Worm (Caenorhabditis elegans): Measurements from ENCODE around the gene F45D3.2.
A peak's percentile ranks its signal among the peaks of the same experiment; 100 is the strongest.

The F45D3.2 gene

ce11 chrV:12536409-12537038, 4.3 kb upstream of the F45D3.2 start:
- TF ChIP-seq sma-3 (GFP tag; optimal IDR thresholded peaks at IDR 0.05) (peak; percentile 8), mab-5 (tag; optimal IDR thresholded peaks at IDR 0.05) (no peak), C34F6.9 (tag; optimal IDR thresholded peaks at IDR 0.05) (no peak), F13H6.1 (tag; optimal IDR thresholded peaks at IDR 0.05) (peak; percentile 2), nhr-23 (tag; optimal IDR thresholded peaks at IDR 0.05) (no peak), skn-1 (tag; optimal IDR thresholded peaks at IDR 0.05) (no peak), Y55F3AM.14 (GFP tag; optimal IDR thresholded peaks at IDR 0.05) (no peak), lin-11 (tag; optimal IDR thresholded peaks at IDR 0.05) (no peak), nhr-129 (tag; optimal IDR thresholded peaks at IDR 0.05) (peak; percentile 32), nhr-77 (tag; optimal IDR thresholded peaks at IDR 0.05) (no peak), fos-1 (tag; optimal IDR thresholded peaks at IDR 0.05) (peak; percentile 26), crh-2 (tag; optimal IDR thresholded peaks at IDR 0.05) (peak; percentile 37), snpc-4 (tag; optimal IDR thresholded peaks at IDR 0.05) (no peak), lsy-2 (tag; optimal IDR thresholded peaks at IDR 0.05) (peak in 1 of 2 experiments; percentile 17), nhr-25 (tag; optimal IDR thresholded peaks at IDR 0.05) (peak; percentile 30), alr-1 (tag; optimal IDR thresholded peaks at IDR 0.05) (no peak)

DNA sequence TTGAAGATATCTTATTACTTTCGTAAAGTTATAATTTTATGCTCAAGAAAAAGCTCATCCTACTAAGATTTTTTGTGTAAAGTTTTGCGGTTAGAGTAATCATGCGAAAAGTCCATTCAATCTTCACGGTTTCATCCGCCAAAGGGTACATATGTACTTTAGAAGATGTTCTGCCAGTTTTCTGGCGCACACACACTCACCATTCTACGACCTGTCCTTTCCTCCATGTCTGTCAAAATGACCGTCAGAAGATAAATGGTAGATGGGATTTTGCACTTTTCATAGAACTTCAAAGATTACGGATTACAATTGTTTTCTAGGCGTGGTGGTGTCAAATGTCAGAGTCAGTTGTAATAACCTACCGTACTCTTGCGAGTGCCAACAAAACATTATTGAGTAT, 3.3 kb upstream of the F45D3.2 start:
- TF ChIP-seq skn-1 (tag; optimal IDR thresholded peaks at IDR 0.05) = no peak
- peak; percentile 62 for TF ChIP-seq nhr-21 (tag; optimal IDR thresholded peaks at IDR 0.05)
- TF ChIP-seq ceh-16 (tag; optimal IDR thresholded peaks at IDR 0.05) = no peak
- TF ChIP-seq elt-3 (tag; optimal IDR thresholded peaks at IDR 0.05) = no peak
- no peak for TF ChIP-seq zag-1 (tag; optimal IDR thresholded peaks at IDR 0.05)
- no peak for TF ChIP-seq gmeb-1 (tag; optimal IDR thresholded peaks at IDR 0.05)
- TF ChIP-seq blmp-1 (tag; optimal IDR thresholded peaks at IDR 0.05; ENCODE audit: insufficient read depth) = peak; percentile 59
- TF ChIP-seq R02D3.7 (tag; optimal IDR thresholded peaks at IDR 0.05) = no peak
- TF ChIP-seq ztf-4 (tag; optimal IDR thresholded peaks at IDR 0.05) = no peak
- TF ChIP-seq unc-62 (GFP tag; optimal IDR thresholded peaks at IDR 0.05) = no peak
- no peak for TF ChIP-seq unc-39 (tag; optimal IDR thresholded peaks at IDR 0.05)
- no peak for TF ChIP-seq ama-1 (optimal IDR thresholded peaks at IDR 0.05)
- TF ChIP-seq aly-2 (tag; optimal IDR thresholded peaks at IDR 0.05) = no peak
- no peak for TF ChIP-seq lin-13 (GFP tag; optimal IDR thresholded peaks at IDR 0.05)
- peak; percentile 32 for TF ChIP-seq fos-1 (tag; optimal IDR thresholded peaks at IDR 0.05)
- TF ChIP-seq mdl-1 (tag; optimal IDR thresholded peaks at IDR 0.05) = no peak
- no peak for TF ChIP-seq mab-5 (tag; optimal IDR thresholded peaks at IDR 0.05)
- no peak for TF ChIP-seq nhr-77 (tag; optimal IDR thresholded peaks at IDR 0.05)
- TF ChIP-seq lsy-2 (tag; optimal IDR thresholded peaks at IDR 0.05) = peak in 1 of 2 experiments; percentile 4
- no peak for TF ChIP-seq lin-39 (tag; optimal IDR thresholded peaks at IDR 0.05)
- TF ChIP-seq ceh-82 (tag; optimal IDR thresholded peaks at IDR 0.05) = no peak
- TF ChIP-seq ZK546.5 (tag; optimal IDR thresholded peaks at IDR 0.05) = no peak
- TF ChIP-seq nhr-6 (tag; optimal IDR thresholded peaks at IDR 0.05) = no peak
- TF ChIP-seq sma-9 (GFP tag; optimal IDR thresholded peaks at IDR 0.05) = peak; percentile 63
- TF ChIP-seq sma-9 (tag; optimal IDR thresholded peaks at IDR 0.05) = no peak
- no peak for TF ChIP-seq elt-1 (tag; optimal IDR thresholded peaks at IDR 0.05)
- TF ChIP-seq egl-27 (tag; optimal IDR thresholded peaks at IDR 0.05) = peak; percentile 70
- peak; percentile 38 for TF ChIP-seq sem-4 (tag; optimal IDR thresholded peaks at IDR 0.05)

DNA sequence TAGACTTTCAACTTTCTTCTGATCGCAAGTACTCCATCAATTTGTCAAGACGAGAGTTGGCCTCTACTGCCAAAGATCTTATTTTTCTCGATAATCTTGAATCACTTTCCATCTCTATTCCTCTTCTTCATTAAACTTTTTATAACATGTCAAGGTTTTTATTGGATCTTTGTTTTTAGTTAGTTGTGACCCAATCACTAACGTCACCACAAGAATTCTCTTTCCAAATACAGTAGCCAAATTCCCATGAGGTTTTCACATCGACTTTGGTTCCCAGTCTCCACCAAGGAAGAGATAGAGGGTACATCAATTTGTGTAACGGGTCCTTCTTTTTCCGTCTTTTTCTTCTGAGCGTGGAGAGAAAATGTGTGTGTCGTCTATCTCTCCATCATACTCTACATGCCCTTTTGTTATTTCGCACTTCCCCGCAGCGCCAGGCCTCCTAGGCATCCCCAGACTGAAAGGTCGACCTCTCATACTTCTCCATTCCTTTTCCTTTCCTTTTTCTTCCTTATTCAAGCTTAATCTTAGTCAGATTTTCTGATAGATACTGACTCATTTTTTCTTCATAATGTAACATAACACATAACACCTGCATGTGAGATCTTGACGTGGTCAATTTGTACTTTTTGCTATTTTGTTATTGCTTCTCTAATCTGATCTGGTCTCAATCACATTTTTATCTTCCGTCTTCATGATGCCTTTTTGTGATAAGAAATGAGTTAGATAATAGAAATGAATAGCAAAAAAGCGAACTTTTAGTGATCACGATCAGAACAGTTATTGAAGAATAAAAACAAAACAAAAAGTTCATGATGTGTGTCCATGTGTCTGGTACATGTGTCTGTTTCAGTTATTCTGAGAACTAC, 1.6 kb upstream of the F45D3.2 start:
- TF ChIP-seq nhr-10 (tag; optimal IDR thresholded peaks at IDR 0.05) (no peak), sma-9 (GFP tag; optimal IDR thresholded peaks at IDR 0.05) (peak; percentile 49), sma-9 (tag; optimal IDR thresholded peaks at IDR 0.05) (no peak), mdl-1 (tag; optimal IDR thresholded peaks at IDR 0.05) (no peak), lin-39 (tag; optimal IDR thresholded peaks at IDR 0.05) (no peak), snpc-4 (tag; optimal IDR thresholded peaks at IDR 0.05) (no peak), ztf-1 (GFP tag; conservative IDR thresholded peaks at IDR 0.05) (no peak), F13H6.1 (tag; optimal IDR thresholded peaks at IDR 0.05) (no peak), lsy-2 (tag; optimal IDR thresholded peaks at IDR 0.05) (peak in 1 of 2 experiments; percentile 44), nhr-25 (tag; optimal IDR thresholded peaks at IDR 0.05) (no peak), nhr-12 (tag; optimal IDR thresholded peaks at IDR 0.05) (no peak), aly-2 (tag; optimal IDR thresholded peaks at IDR 0.05) (no peak), mab-5 (tag; optimal IDR thresholded peaks at IDR 0.05) (no peak), gmeb-1 (tag; optimal IDR thresholded peaks at IDR 0.05) (no peak), skn-1 (tag; optimal IDR thresholded peaks at IDR 0.05) (no peak), fos-1 (tag; optimal IDR thresholded peaks at IDR 0.05) (peak; percentile 23), nhr-237 (tag; optimal IDR thresholded peaks at IDR 0.05) (no peak), zag-1 (tag; optimal IDR thresholded peaks at IDR 0.05) (no peak), blmp-1 (tag; optimal IDR thresholded peaks at IDR 0.05; ENCODE audit: insufficient read depth) (no peak), ama-1 (optimal IDR thresholded peaks at IDR 0.05) (no peak), crh-2 (tag; optimal IDR thresholded peaks at IDR 0.05) (no peak), nhr-11 (tag; optimal IDR thresholded peaks at IDR 0.05) (no peak), lin-13 (GFP tag; optimal IDR thresholded peaks at IDR 0.05) (no peak), peb-1 (tag; optimal IDR thresholded peaks at IDR 0.05) (no peak), ceh-82 (tag; optimal IDR thresholded peaks at IDR 0.05) (no peak), sem-4 (tag; optimal IDR thresholded peaks at IDR 0.05) (no peak), Y55F3AM.14 (GFP tag; optimal IDR thresholded peaks at IDR 0.05) (peak; percentile 20), ztf-4 (tag; optimal IDR thresholded peaks at IDR 0.05) (no peak), lin-11 (tag; optimal IDR thresholded peaks at IDR 0.05) (no peak)

All from whole organism, L2 larva.